Fruit fly (Drosophila melanogaster) whole organism, embryonic: ENCODE results near the gene CG10651.

Source experiments
- ATbp ChIP-seq: fragments of 200-800 bp; sonication (Bioruptor generic); optimal IDR thresholded peaks from 2 replicates; lab custom pipeline; 2017; ENCODE audit warnings: missing biosample characterization, mild to moderate bottlenecking, missing genetic modification characterization, missing genetic modification reagents
- Atf3 ChIP-seq: fragments of 200-800 bp; sonication (Bioruptor generic); optimal IDR thresholded peaks from 3 replicates; lab custom pipeline; 2016; ENCODE audit warnings: missing biosample characterization, missing genetic modification characterization
- Bdp1 ChIP-seq: fragments of 200-800 bp; sonication (Bioruptor generic); optimal IDR thresholded peaks from 3 replicates; lab custom pipeline; 2016; ENCODE audit warnings: missing biosample characterization, missing genetic modification characterization
- CG10147 ChIP-seq: fragments of 200-800 bp; sonication (Bioruptor generic); optimal IDR thresholded peaks from 2 replicates; lab custom pipeline; 2019; ENCODE audit warnings: missing biosample characterization, mild to moderate bottlenecking, missing genetic modification characterization, moderate library complexity
- CG10209 ChIP-seq: fragments of 200-800 bp; sonication (Bioruptor generic); optimal IDR thresholded peaks from 3 replicates; lab custom pipeline; 2017; ENCODE audit warnings: missing biosample characterization, mild to moderate bottlenecking, missing genetic modification characterization, missing genetic modification reagents
- CG10267 ChIP-seq: fragments of 200-800 bp; sonication (Bioruptor generic); optimal IDR thresholded peaks from 2 replicates; lab custom pipeline; 2018; ENCODE audit warnings: missing biosample characterization, mild to moderate bottlenecking, missing genetic modification characterization, moderate library complexity
- CG11695 ChIP-seq: fragments of 200-800 bp; sonication (Bioruptor generic); IDR thresholded peaks from 3 replicates; pipeline ENCODE4 v1.3.6; 2022; ENCODE audit warnings: missing biosample characterization, missing genetic modification characterization
- CG12942 ChIP-seq: fragments of 200-800 bp; sonication (Bioruptor generic); optimal IDR thresholded peaks from 3 replicates; lab custom pipeline; 2016; ENCODE audit warnings: missing biosample characterization, missing genetic modification characterization
- CG13894 ChIP-seq: fragments of 200-800 bp; sonication (Bioruptor generic); optimal IDR thresholded peaks from 3 replicates; lab custom pipeline; 2018; ENCODE audit warnings: missing biosample characterization, mild to moderate bottlenecking, missing genetic modification characterization, moderate library complexity
- CG14667 ChIP-seq: fragments of 200-800 bp; sonication (Bioruptor generic); IDR thresholded peaks from 2 replicates; pipeline ENCODE4 v1.3.6; 2022; ENCODE audit warnings: missing biosample characterization, missing genetic modification characterization
- CG14710 ChIP-seq: fragments of 200-800 bp; sonication (Bioruptor generic); optimal IDR thresholded peaks from 3 replicates; lab custom pipeline; 2019; ENCODE audit warnings: missing biosample characterization, mild to moderate bottlenecking, missing genetic modification characterization, moderate library complexity
- CG1529 ChIP-seq: fragments of 200-800 bp; sonication (Bioruptor generic); optimal IDR thresholded peaks from 3 replicates; lab custom pipeline; 2018; ENCODE audit warnings: missing biosample characterization, missing genetic modification characterization
- CG17829 ChIP-seq: fragments of 200-800 bp; optimal IDR thresholded peaks from 2 replicates; lab custom pipeline; 2019; ENCODE audit warnings: missing biosample characterization, mild to moderate bottlenecking, missing genetic modification characterization, moderate library complexity
- CG18476 ChIP-seq: fragments of 200-800 bp; sonication (Bioruptor generic); optimal IDR thresholded peaks from 2 replicates; lab custom pipeline; 2016; ENCODE audit warnings: missing biosample characterization, mild to moderate bottlenecking, missing genetic modification characterization
- CG18764 ChIP-seq: fragments of 200-800 bp; sonication (Bioruptor generic); optimal IDR thresholded peaks from 3 replicates; lab custom pipeline; 2016; ENCODE audit warnings: missing biosample characterization, missing genetic modification characterization
- CG30403 ChIP-seq: fragments of 200-800 bp; sonication (Bioruptor generic); optimal IDR thresholded peaks from 3 replicates; lab custom pipeline; 2016; ENCODE audit warnings: missing biosample characterization, missing genetic modification characterization
- CG3281 ChIP-seq: fragments of 200-800 bp; sonication (Bioruptor generic); optimal IDR thresholded peaks from 3 replicates; lab custom pipeline; 2017; ENCODE audit warnings: missing biosample characterization, mild to moderate bottlenecking, missing genetic modification characterization
- CG33557 ChIP-seq: fragments of 200-800 bp; sonication (Bioruptor generic); optimal IDR thresholded peaks from 2 replicates; lab custom pipeline; 2019; ENCODE audit warnings: missing biosample characterization, mild to moderate bottlenecking, missing genetic modification characterization, moderate library complexity
- CG34376 ChIP-seq: fragments of 200-800 bp; sonication (Bioruptor generic); optimal IDR thresholded peaks from 2 replicates; lab custom pipeline; 2018; ENCODE audit warnings: missing biosample characterization, mild to moderate bottlenecking, missing genetic modification characterization
- CG9215 ChIP-seq: fragments of 200-800 bp; sonication (Bioruptor generic); IDR thresholded peaks from 2 replicates; pipeline ENCODE4 v1.3.6; 2022; ENCODE audit warnings: missing biosample characterization, missing genetic modification characterization
- CG9797 ChIP-seq: fragments of 200-800 bp; sonication (Bioruptor generic); optimal IDR thresholded peaks from 3 replicates; lab custom pipeline; 2018; ENCODE audit warnings: missing biosample characterization, mild to moderate bottlenecking, missing genetic modification characterization
- Chrac-16 ChIP-seq: fragments of 200-800 bp; sonication (Bioruptor generic); optimal IDR thresholded peaks from 3 replicates; lab custom pipeline; 2016; ENCODE audit warnings: missing biosample characterization, missing genetic modification characterization
- Eip74EF ChIP-seq, 2 experiments: fragments of 200-800 bp in 1 of 2; fragments of >200 bp in 1 of 2; sonication (Bioruptor generic) in 1 of 2; optimal IDR thresholded peaks; 2 replicates each; lab custom pipeline; 2017 to 2019; ENCODE audit warnings: missing biosample characterization in 2 of 2, missing genetic modification characterization in 2 of 2, mild to moderate bottlenecking in 1 of 2, moderate library complexity in 1 of 2
- H15 ChIP-seq: fragments of 200-800 bp; sonication (Bioruptor generic); IDR thresholded peaks from 3 replicates; pipeline ENCODE4 v1.3.6; 2022; ENCODE audit warnings: missing biosample characterization, missing genetic modification characterization
- Hr78 ChIP-seq, 2 experiments: fragments of 200-800 bp in 1 of 2; fragments of >200 bp in 1 of 2; sonication (Bioruptor generic) in 1 of 2; optimal IDR thresholded peaks; 2 replicates each; lab custom pipeline; 2017 to 2019; ENCODE audit warnings: missing biosample characterization in 2 of 2, missing genetic modification characterization in 2 of 2, mild to moderate bottlenecking in 1 of 2, moderate library complexity in 1 of 2
- Ptx1 ChIP-seq: fragments of 200-800 bp; sonication (Bioruptor generic); IDR thresholded peaks from 2 replicates; pipeline ENCODE4 v1.3.6; 2022; ENCODE audit warnings: missing biosample characterization, missing genetic modification characterization
- Ssrp ChIP-seq: fragments of 200-800 bp; sonication (Bioruptor generic); optimal IDR thresholded peaks from 2 replicates; lab custom pipeline; 2018; ENCODE audit warnings: missing biosample characterization, mild to moderate bottlenecking, missing genetic modification characterization, moderate library complexity
- Xrp1 ChIP-seq: fragments of 200-800 bp; sonication (Bioruptor generic); IDR thresholded peaks from 2 replicates; pipeline ENCODE4 v1.3.6; 2022; ENCODE audit warnings: missing biosample characterization, missing genetic modification characterization
- ab ChIP-seq: fragments of 200-800 bp; sonication (Bioruptor generic); optimal IDR thresholded peaks from 2 replicates; lab custom pipeline; 2016; ENCODE audit warnings: missing biosample characterization, missing genetic modification characterization
- az2 ChIP-seq: fragments of 200-800 bp; sonication (Bioruptor generic); optimal IDR thresholded peaks from 3 replicates; lab custom pipeline; 2016; ENCODE audit warnings: missing biosample characterization, missing genetic modification characterization
- bcd ChIP-seq: fragments of 200-800 bp; sonication (Bioruptor generic); optimal IDR thresholded peaks from 2 replicates; lab custom pipeline; 2017; ENCODE audit warnings: missing biosample characterization, mild to moderate bottlenecking, missing genetic modification characterization
- cad ChIP-seq: fragments of >200 bp; optimal IDR thresholded peaks from 2 replicates; lab custom pipeline; 2017; ENCODE audit warnings: missing biosample characterization, missing genetic modification characterization
- dm ChIP-seq: fragments of 200-800 bp; sonication (Bioruptor generic); optimal IDR thresholded peaks from 3 replicates; lab custom pipeline; 2016; ENCODE audit warnings: missing biosample characterization, missing genetic modification characterization
- dmrt99B ChIP-seq: fragments of 200-800 bp; sonication (Bioruptor generic); optimal IDR thresholded peaks from 2 replicates; lab custom pipeline; 2018; ENCODE audit warnings: missing biosample characterization, mild to moderate bottlenecking, missing genetic modification characterization, moderate library complexity
- ewg ChIP-seq: fragments of 200-800 bp; sonication (Bioruptor generic); optimal IDR thresholded peaks from 3 replicates; lab custom pipeline; 2017; ENCODE audit warnings: mild to moderate bottlenecking, missing biosample characterization, missing genetic modification reagents, missing genetic modification characterization
- fu2 ChIP-seq: fragments of 200-800 bp; sonication (Bioruptor generic); optimal IDR thresholded peaks from 2 replicates; lab custom pipeline; 2016; ENCODE audit warnings: missing biosample characterization, missing genetic modification characterization
- h ChIP-seq: fragments of >200 bp; optimal IDR thresholded peaks from 2 replicates; lab custom pipeline; 2017
- lab ChIP-seq: fragments of 200-800 bp; sonication (Bioruptor generic); optimal IDR thresholded peaks from 3 replicates; lab custom pipeline; 2017; ENCODE audit warnings: missing biosample characterization, missing genetic modification characterization, mild to moderate bottlenecking, moderate library complexity, missing genetic modification reagents
- lilli ChIP-seq: fragments of 200-800 bp; sonication (Bioruptor generic); optimal IDR thresholded peaks from 3 replicates; lab custom pipeline; 2016; ENCODE audit warnings: missing biosample characterization, missing genetic modification characterization
- lmd ChIP-seq: fragments of 200-800 bp; sonication (Bioruptor generic); IDR thresholded peaks from 2 replicates; pipeline ENCODE4 v1.3.6; 2022; ENCODE audit warnings: missing biosample characterization, missing genetic modification characterization
- lov ChIP-seq, 2 experiments: fragments of 200-800 bp in 1 of 2; fragments of >200 bp in 1 of 2; sonication (Bioruptor generic) in 1 of 2; IDR thresholded peaks in 1 of 2; optimal IDR thresholded peaks in 1 of 2; 2 replicates in 1 of 2; 3 replicates in 1 of 2; pipeline versions ENCODE4 v1.3.6 to Lab custom; 2017 to 2022; ENCODE audit warnings: missing biosample characterization in 1 of 2, missing genetic modification characterization in 1 of 2
- oc ChIP-seq: fragments of 200-800 bp; sonication (Bioruptor generic); optimal IDR thresholded peaks from 2 replicates; lab custom pipeline; 2018; ENCODE audit warnings: missing biosample characterization, mild to moderate bottlenecking, missing genetic modification characterization, moderate library complexity
- sd ChIP-seq: fragments of 200-800 bp; sonication (Bioruptor generic); optimal IDR thresholded peaks from 3 replicates; lab custom pipeline; 2018; ENCODE audit warnings: missing biosample characterization, mild to moderate bottlenecking, missing genetic modification characterization, moderate library complexity
- seq ChIP-seq: fragments of 200-800 bp; sonication (Bioruptor generic); IDR thresholded peaks from 2 replicates; pipeline ENCODE4 v1.3.6; 2022; ENCODE audit warnings: missing biosample characterization, missing genetic modification characterization
- sim ChIP-seq: fragments of 200-800 bp; sonication (Bioruptor generic); IDR thresholded peaks from 2 replicates; pipeline ENCODE4 v1.3.6; 2022; ENCODE audit warnings: missing biosample characterization, missing genetic modification characterization
- slp2 ChIP-seq: fragments of 200-800 bp; sonication (Bioruptor generic); optimal IDR thresholded peaks from 2 replicates; lab custom pipeline; 2016; ENCODE audit warnings: missing biosample characterization, missing genetic modification characterization
- twi ChIP-seq: fragments of 200-800 bp; optimal IDR thresholded peaks from 2 replicates; lab custom pipeline; 2019; ENCODE audit warnings: missing biosample characterization, mild to moderate bottlenecking, missing genetic modification characterization, moderate library complexity
- wdn ChIP-seq: fragments of 200-800 bp; sonication (Bioruptor generic); IDR thresholded peaks from 2 replicates; pipeline ENCODE4 v1.3.6; 2022; ENCODE audit warnings: missing biosample characterization, missing genetic modification characterization

The CG10651 gene

dm6 chr2L:20120388-20121232, 14.1 kb downstream of the CG10651 start (continued):
- TF ChIP-seq lab (GFP tag; lab: Kevin White, UChicago) (peak; percentile 70), seq (0 out of 2 replicates have a peak, but pooled peaks have one; percentile 68), CG17829 (peak; percentile 87), twi (tag; lab: Kevin White, UChicago) (peak; percentile 67), ATbp (GFP tag; lab: Kevin White, UChicago) (peak; percentile 42), Chrac-16 (peak; percentile 97), Ptx1 (GFP tag; lab: Robert Waterston, UW) (peak; percentile 96), CG10147 (peak; percentile 74), Bdp1 (GFP tag; lab: Kevin White, UChicago) (peak; percentile 52), wdn (GFP tag; lab: Robert Waterston, UW) (peak; percentile 76), CG10267 (peak; percentile 78), ab (GFP tag; lab: Kevin White, UChicago) (peak; percentile 93), CG14667 (GFP tag; lab: Robert Waterston, UW) (peak; percentile 95), lilli (GFP tag; lab: Kevin White, UChicago) (peak; percentile 93), oc (tag; lab: Kevin White, UChicago) (no peak), CG3281 (GFP tag; lab: Kevin White, UChicago) (peak; percentile 56), dm (GFP tag; lab: Kevin White, UChicago) (peak; percentile 83), CG1529 (GFP tag; lab: Kevin White, UChicago) (peak; percentile 9), CG30403 (GFP tag; lab: Kevin White, UChicago) (peak; percentile 94), az2 (GFP tag; lab: Kevin White, UChicago) (peak; percentile 95), CG14710 (tag; lab: Kevin White, UChicago) (peak; percentile 76), CG18476 (GFP tag; lab: Kevin White, UChicago) (peak; percentile 57), fu2 (GFP tag; lab: Kevin White, UChicago) (peak; percentile 84), CG13894 (tag; lab: Kevin White, UChicago) (peak; percentile 61), slp2 (GFP tag; lab: Kevin White, UChicago) (peak; percentile 90), Eip74EF (GFP tag; optimal IDR thresholded peaks at IDR 0.05; lab: Kevin White, UChicago) (no peak), sim (GFP tag; lab: Robert Waterston, UW) (peak; percentile 51; the same call in 1 of the 2 replicates), CG18764 (GFP tag; lab: Kevin White, UChicago) (peak; percentile 82), H15 (GFP tag; lab: Robert Waterston, UW) (peak; percentile 95), bcd (GFP tag; lab: Kevin White, UChicago) (peak; percentile 86), lmd (peak; percentile 96), sd (no peak), dmrt99B (tag; lab: Kevin White, UChicago) (peak; percentile 68), Ssrp (tag; lab: Kevin White, UChicago) (peak; percentile 61), ewg (GFP tag; lab: Kevin White, UChicago) (peak; percentile 67), Atf3 (GFP tag; lab: Kevin White, UChicago) (peak; percentile 91), CG10209 (peak; percentile 78), CG9797 (GFP tag; lab: Kevin White, UChicago) (peak; percentile 16), Hr78 (GFP tag; optimal IDR thresholded peaks at IDR 0.05; lab: Kevin White, UChicago) (no peak), CG9215 (GFP tag; lab: Robert Waterston, UW) (peak; percentile 86), CG34376 (peak; percentile 10), lov (optimal IDR thresholded peaks at IDR 0.05; lab: Kevin White, UChicago) (no peak), lov (GFP tag; IDR thresholded peaks at IDR 0.05; lab: Robert Waterston, UW) (peak; percentile 92), CG11695 (GFP tag; lab: Robert Waterston, UW) (no peak), h (lab: Kevin White, UChicago) (no peak), CG33557 (GFP tag; lab: Kevin White, UChicago) (peak; percentile 42), CG12942 (GFP tag; lab: Kevin White, UChicago) (peak; percentile 90), Xrp1 (GFP tag; lab: Robert Waterston, UW) (peak; percentile 68), cad (GFP tag; lab: Kevin White, UChicago) (no peak)
